Fruit fly (Drosophila melanogaster) whole organism, embryonic: ENCODE measurements around the gene mRpS31.

Source experiments
- B-H2 ChIP-seq: fragments of 200-800 bp; sonication (Bioruptor generic); optimal IDR thresholded peaks from 2 replicates; lab custom pipeline; 2018; ENCODE audit warnings: missing biosample characterization, mild to moderate bottlenecking, missing genetic modification characterization
- CG10431 ChIP-seq: fragments of 200-800 bp; sonication (Bioruptor generic); optimal IDR thresholded peaks from 3 replicates; lab custom pipeline; 2018; ENCODE audit warnings: missing biosample characterization, mild to moderate bottlenecking, missing genetic modification characterization
- CG10543 ChIP-seq: fragments of 200-800 bp; sonication (Bioruptor generic); optimal IDR thresholded peaks from 3 replicates; lab custom pipeline; 2017; ENCODE audit warnings: missing biosample characterization, mild to moderate bottlenecking, missing genetic modification characterization, moderate library complexity
- CG10959 ChIP-seq: fragments of 200-800 bp; sonication (Bioruptor generic); IDR thresholded peaks from 2 replicates; pipeline ENCODE4 v1.3.6; 2022; ENCODE audit warnings: missing biosample characterization, missing genetic modification characterization
- CG12071 ChIP-seq: fragments of 200-800 bp; sonication (Bioruptor generic); optimal IDR thresholded peaks from 3 replicates; lab custom pipeline; 2018; ENCODE audit warnings: missing biosample characterization, mild to moderate bottlenecking, missing genetic modification characterization
- CG12744 ChIP-seq: fragments of 200-800 bp; sonication (Bioruptor generic); optimal IDR thresholded peaks from 2 replicates; lab custom pipeline; 2016; ENCODE audit warnings: missing biosample characterization, missing genetic modification characterization
- CG13296 ChIP-seq: fragments of 200-800 bp; sonication (Bioruptor generic); optimal IDR thresholded peaks from 3 replicates; lab custom pipeline; 2018; ENCODE audit warnings: missing biosample characterization, mild to moderate bottlenecking, missing genetic modification characterization
- CG13894 ChIP-seq: fragments of 200-800 bp; sonication (Bioruptor generic); optimal IDR thresholded peaks from 3 replicates; lab custom pipeline; 2018; ENCODE audit warnings: missing biosample characterization, mild to moderate bottlenecking, missing genetic modification characterization, moderate library complexity
- CG15269 ChIP-seq: fragments of 200-800 bp; sonication (Bioruptor generic); optimal IDR thresholded peaks from 2 replicates; lab custom pipeline; 2018; ENCODE audit warnings: missing biosample characterization, mild to moderate bottlenecking, missing genetic modification characterization, moderate library complexity
- CG17912 ChIP-seq: fragments of 200-800 bp; sonication (Bioruptor generic); optimal IDR thresholded peaks from 2 replicates; lab custom pipeline; 2018; ENCODE audit warnings: missing biosample characterization, mild to moderate bottlenecking, missing genetic modification characterization
- CG2678 ChIP-seq: fragments of 200-800 bp; sonication (Bioruptor generic); optimal IDR thresholded peaks from 3 replicates; lab custom pipeline; 2019; ENCODE audit warnings: missing biosample characterization, mild to moderate bottlenecking, missing genetic modification characterization, moderate library complexity
- CG34376 ChIP-seq: fragments of 200-800 bp; sonication (Bioruptor generic); optimal IDR thresholded peaks from 2 replicates; lab custom pipeline; 2018; ENCODE audit warnings: missing biosample characterization, mild to moderate bottlenecking, missing genetic modification characterization
- CG42726 ChIP-seq: fragments of 200-800 bp; sonication (Bioruptor generic); IDR thresholded peaks from 2 replicates; pipeline ENCODE4 v1.3.6; 2022; ENCODE audit warnings: missing biosample characterization, missing genetic modification characterization; ENCODE audit not compliant: partially characterized antibody
- CG6175 ChIP-seq: fragments of 200-800 bp; sonication (Bioruptor generic); IDR thresholded peaks from 3 replicates; pipeline ENCODE4 v1.3.6; 2022; ENCODE audit warnings: missing biosample characterization, missing genetic modification characterization
- CG7372 ChIP-seq: fragments of 200-800 bp; sonication (Bioruptor generic); IDR thresholded peaks from 2 replicates; pipeline ENCODE4 v1.3.6; 2022; ENCODE audit warnings: missing biosample characterization, missing genetic modification characterization
- Dp ChIP-seq: fragments of 200-800 bp; sonication (Bioruptor generic); optimal IDR thresholded peaks from 2 replicates; lab custom pipeline; 2018; ENCODE audit warnings: missing biosample characterization, mild to moderate bottlenecking, missing genetic modification characterization, moderate library complexity
- E2f1 ChIP-seq: fragments of 200-800 bp; sonication (Bioruptor generic); IDR thresholded peaks from 2 replicates; pipeline ENCODE4 v1.3.6; 2022; ENCODE audit warnings: missing biosample characterization, missing genetic modification characterization
- E2f2 ChIP-seq: fragments of 200-800 bp; sonication (Bioruptor generic); IDR thresholded peaks from 2 replicates; pipeline ENCODE4 v1.3.6; 2022; ENCODE audit warnings: missing biosample characterization, missing genetic modification characterization
- Fer1 ChIP-seq: fragments of 200-800 bp; sonication (Bioruptor generic); optimal IDR thresholded peaks from 2 replicates; lab custom pipeline; 2017; ENCODE audit warnings: missing biosample characterization, mild to moderate bottlenecking, missing genetic modification characterization
- Med ChIP-seq: fragments of 200-800 bp; sonication (Bioruptor generic); peaks from one replicate; lab custom pipeline; 2016; ENCODE audit warnings: missing biosample characterization, missing genetic modification characterization, mild to moderate bottlenecking, inconsistent platforms, moderate library complexity
- PHDP ChIP-seq: fragments of 200-800 bp; sonication (Bioruptor generic); optimal IDR thresholded peaks from 3 replicates; lab custom pipeline; 2018; ENCODE audit warnings: missing biosample characterization, mild to moderate bottlenecking, missing genetic modification characterization, moderate library complexity
- Poxn ChIP-seq: fragments of 200-800 bp; sonication (Bioruptor generic); IDR thresholded peaks from 2 replicates; pipeline ENCODE4 v1.3.6; 2022; ENCODE audit warnings: missing biosample characterization, missing genetic modification characterization
- Sry-δ ChIP-seq: fragments of 200-800 bp; sonication (Bioruptor generic); optimal IDR thresholded peaks from 2 replicates; lab custom pipeline; 2016; ENCODE audit warnings: missing biosample characterization, missing genetic modification characterization
- Ssrp ChIP-seq: fragments of 200-800 bp; sonication (Bioruptor generic); optimal IDR thresholded peaks from 2 replicates; lab custom pipeline; 2018; ENCODE audit warnings: missing biosample characterization, mild to moderate bottlenecking, missing genetic modification characterization, moderate library complexity
- YL-1 ChIP-seq: fragments of 200-800 bp; sonication (Bioruptor generic); optimal IDR thresholded peaks from 3 replicates; lab custom pipeline; 2017; ENCODE audit warnings: missing biosample characterization, mild to moderate bottlenecking, missing genetic modification characterization
- ap ChIP-seq: fragments of 200-800 bp; sonication (Bioruptor generic); IDR thresholded peaks from 2 replicates; pipeline ENCODE4 v1.3.6; 2022; ENCODE audit warnings: missing biosample characterization, missing genetic modification characterization
- caup ChIP-seq: fragments of 200-800 bp; sonication (Bioruptor generic); optimal IDR thresholded peaks from 3 replicates; lab custom pipeline; 2017; ENCODE audit warnings: missing biosample characterization, mild to moderate bottlenecking, missing genetic modification characterization, moderate library complexity; ENCODE audit not compliant: severe bottlenecking
- chinmo ChIP-seq: fragments of 200-800 bp; sonication (Bioruptor generic); IDR thresholded peaks from 4 replicates; pipeline ENCODE4 v1.3.6; 2022; ENCODE audit warnings: missing biosample characterization, missing genetic modification characterization; ENCODE audit not compliant: partially characterized antibody
- crp ChIP-seq, 2 experiments: fragments of 200-800 bp; sonication (Bioruptor generic); optimal IDR thresholded peaks; 2 replicates in 1 of 2; 3 replicates in 1 of 2; lab custom pipeline; 2017; ENCODE audit warnings: missing biosample characterization in 2 of 2, missing genetic modification characterization in 2 of 2, mild to moderate bottlenecking in 1 of 2, moderate library complexity in 1 of 2
- ken ChIP-seq: fragments of 200-800 bp; sonication (Bioruptor generic); IDR thresholded peaks from 3 replicates; pipeline ENCODE4 v1.3.6; 2022; ENCODE audit warnings: missing biosample characterization, missing genetic modification characterization
- mirr ChIP-seq: fragments of 200-800 bp; sonication (Bioruptor generic); optimal IDR thresholded peaks from 3 replicates; lab custom pipeline; 2018; ENCODE audit warnings: missing biosample characterization, mild to moderate bottlenecking, missing genetic modification characterization
- nau ChIP-seq: fragments of 200-800 bp; sonication (Bioruptor generic); optimal IDR thresholded peaks from 3 replicates; lab custom pipeline; 2017; ENCODE audit warnings: missing biosample characterization, mild to moderate bottlenecking, missing genetic modification characterization, missing genetic modification reagents
- odd ChIP-seq: fragments of 200-800 bp; sonication (Bioruptor generic); optimal IDR thresholded peaks from 2 replicates; lab custom pipeline; 2017; ENCODE audit warnings: missing biosample characterization, mild to moderate bottlenecking, missing genetic modification characterization
- pho ChIP-seq: fragments of 200-800 bp; sonication (Bioruptor generic); optimal IDR thresholded peaks from 2 replicates; lab custom pipeline; 2016; ENCODE audit warnings: missing biosample characterization, missing genetic modification characterization
- sr ChIP-seq: fragments of 200-800 bp; sonication (Bioruptor generic); IDR thresholded peaks from 3 replicates; pipeline ENCODE4 v1.3.6; 2022; ENCODE audit warnings: missing biosample characterization, missing genetic modification characterization
- sug ChIP-seq: fragments of 200-800 bp; optimal IDR thresholded peaks from 2 replicates; lab custom pipeline; 2019; ENCODE audit warnings: missing biosample characterization, mild to moderate bottlenecking, missing genetic modification characterization, moderate library complexity
- tgo ChIP-seq: fragments of 200-800 bp; sonication (Bioruptor generic); IDR thresholded peaks from 3 replicates; pipeline ENCODE4 v1.3.6; 2022; ENCODE audit warnings: missing biosample characterization, missing genetic modification characterization

mRpS31 gene

DNA sequence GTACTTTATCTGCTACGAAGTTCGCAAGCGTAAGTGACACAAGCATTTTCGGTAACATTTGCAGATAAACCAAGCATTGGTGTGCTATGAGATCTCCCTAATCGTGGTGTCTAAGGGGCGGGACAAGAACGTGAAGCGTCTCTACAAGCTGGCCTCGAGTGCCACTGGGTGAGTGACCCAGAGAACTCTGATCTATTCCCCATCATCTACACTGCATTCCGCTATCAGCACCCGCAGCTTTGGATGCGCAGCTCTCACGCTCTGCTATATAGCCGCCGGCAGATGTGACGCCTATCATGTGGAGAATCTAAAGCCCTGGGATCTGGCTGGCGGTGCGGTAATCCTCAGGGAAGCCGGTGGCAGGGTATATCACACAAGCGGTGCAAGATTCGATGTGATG lies 25.8 kb upstream of the mRpS31 start (continued):
- no peak for TF ChIP-seq YL-1
- TF ChIP-seq, all 482 proteins: peak for 4

dm6 chr3L:15979912-15980311 lies 25.1 kb upstream of the mRpS31 start, which contains the start of gene CG17027:
TSS of gene CG17027 (plus strand) at chr3L:15980100.
- no peak for TF ChIP-seq B-H2 (GFP tag; lab: Kevin White, UChicago)
- peak; percentile 0 for TF ChIP-seq Fer1 (GFP tag; lab: Kevin White, UChicago)
- TF ChIP-seq CG2678 (tag; lab: Kevin White, UChicago) = peak; percentile 35
- TF ChIP-seq CG15269 (tag; lab: Kevin White, UChicago) = peak; percentile 6
- TF ChIP-seq Med = peak; percentile 20
- TF ChIP-seq mirr (GFP tag; lab: Kevin White, UChicago) = peak; percentile 5
- no peak for TF ChIP-seq Sry-δ (GFP tag; lab: Kevin White, UChicago)
- peak; percentile 53 for TF ChIP-seq CG13894
- TF ChIP-seq caup (GFP tag; lab: Kevin White, UChicago) = peak; percentile 16
- TF ChIP-seq pho (GFP tag; lab: Kevin White, UChicago) = no peak
- TF ChIP-seq CG12071 (GFP tag; lab: Kevin White, UChicago) = peak; percentile 19
- 0 out of 2 replicates have a peak, but pooled peaks have one; percentile 9 for TF ChIP-seq CG42726 (GFP tag; lab: Robert Waterston, UW)
- peak; percentile 39 for TF ChIP-seq CG13296 (GFP tag; lab: Kevin White, UChicago)
- peak; percentile 50 for TF ChIP-seq sug (tag; lab: Kevin White, UChicago)
- peak; percentile 18 for TF ChIP-seq CG34376 (GFP tag; lab: Kevin White, UChicago)
- peak; percentile 15 for TF ChIP-seq CG10543
- TF ChIP-seq CG6175 (GFP tag; lab: Robert Waterston, UW) = peak; percentile 56; the same call in 2 of the 3 replicates
- TF ChIP-seq CG10431 (GFP tag; lab: Kevin White, UChicago) = no peak
- TF ChIP-seq odd (GFP tag; lab: Kevin White, UChicago) = peak; percentile 3
- TF ChIP-seq, all 482 proteins: peak for 15

dm6 chr3L:15981403-15981802 lies 23.6 kb upstream of the mRpS31 start:
- TF ChIP-seq CG7372 = no peak
- TF ChIP-seq E2f2 (GFP tag; lab: Robert Waterston, UW) = peak; percentile 66
- TF ChIP-seq Dp (GFP tag; lab: Kevin White, UChicago) = peak; percentile 36
- TF ChIP-seq CG12744 (GFP tag; lab: Kevin White, UChicago) = no peak
- peak in 1 of 2 experiments; percentile 48 for TF ChIP-seq crp (GFP tag; optimal IDR thresholded peaks at IDR 0.05; lab: Kevin White, UChicago)
- no peak for TF ChIP-seq sr (GFP tag; lab: Robert Waterston, UW)
- TF ChIP-seq Ssrp (tag; lab: Kevin White, UChicago) = no peak
- TF ChIP-seq chinmo (GFP tag; lab: Robert Waterston, UW) = peak; percentile 62; the same call in 1 of the 4 replicates
- 0 out of 2 replicates have a peak, but pooled peaks have one; percentile 7 for TF ChIP-seq E2f1 (GFP tag; lab: Robert Waterston, UW)
- TF ChIP-seq ken (GFP tag; lab: Robert Waterston, UW) = no peak
- TF ChIP-seq tgo (GFP tag; lab: Robert Waterston, UW) = no peak
- no peak for TF ChIP-seq CG17912 (GFP tag; lab: Kevin White, UChicago)
- TF ChIP-seq CG10959 (GFP tag; lab: Robert Waterston, UW) = no peak
- TF ChIP-seq Poxn (GFP tag; lab: Robert Waterston, UW) = no peak
- no peak for TF ChIP-seq PHDP (tag; lab: Kevin White, UChicago)
- no peak for TF ChIP-seq ap (GFP tag; lab: Robert Waterston, UW)
- no peak for TF ChIP-seq nau
